Fruit fly (Drosophila melanogaster) whole organism, adult: Measurements from ENCODE around the gene CG42869.

Experiments
- CG14711 ChIP-seq: fragments of 200-800 bp; sonication (Bioruptor generic); optimal IDR thresholded peaks from 2 replicates; lab custom pipeline; 2018; ENCODE audit warnings: missing biosample characterization, mild to moderate bottlenecking, missing genetic modification characterization, moderate library complexity
- CG5204 ChIP-seq: fragments of 200-800 bp; sonication (Bioruptor generic); optimal IDR thresholded peaks from 2 replicates; lab custom pipeline; 2016; ENCODE audit warnings: missing biosample characterization, missing genetic modification characterization
- Mnt ChIP-seq: fragments of 200-800 bp; sonication (Bioruptor generic); optimal IDR thresholded peaks from 2 replicates; lab custom pipeline; 2016; ENCODE audit warnings: missing biosample characterization, mild to moderate bottlenecking, missing genetic modification characterization
- bab1 ChIP-seq: fragments of 200-800 bp; sonication (Bioruptor generic); optimal IDR thresholded peaks from 3 replicates; lab custom pipeline; 2019; ENCODE audit warnings: missing biosample characterization, mild to moderate bottlenecking, missing genetic modification characterization, moderate library complexity

DNA sequence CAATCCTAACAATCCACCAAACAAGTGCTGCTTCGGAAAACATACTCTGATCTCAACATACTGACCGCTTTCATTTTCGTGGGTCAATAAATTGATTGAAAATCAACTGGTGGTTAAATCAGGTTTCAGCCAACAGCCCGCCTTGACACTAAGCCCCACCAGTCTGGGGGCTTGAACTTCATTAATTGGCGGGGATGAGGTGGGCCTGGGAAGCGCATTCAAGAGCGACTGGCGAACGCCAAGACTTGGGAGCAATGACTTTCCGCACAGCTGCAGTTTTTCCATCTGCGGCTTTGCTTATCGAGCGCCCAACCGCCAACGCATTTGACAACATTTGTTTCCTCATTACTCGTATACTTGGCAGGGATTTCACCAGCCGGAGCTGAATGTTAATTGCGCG, 10.1 kb downstream of the CG42869 start:
- no peak for TF ChIP-seq CG14711 (tag; lab: Kevin White, UChicago)
- no peak for TF ChIP-seq Mnt (GFP tag; lab: Kevin White, UChicago)
- no peak for TF ChIP-seq bab1 (GFP tag; lab: Kevin White, UChicago)
- TF ChIP-seq CG5204 (GFP tag; lab: Kevin White, UChicago), result no peak
